Fruit fly (Drosophila melanogaster) S2 (cell line): ENCODE data around the gene CG10959.

Experiments used
- CG8478 ChIP-seq: fragments of >200 bp; optimal IDR thresholded peaks from 2 replicates; lab custom pipeline; 2018
- CTCF ChIP-seq, 2 experiments: fragments of >200 bp; optimal IDR thresholded peaks; 2 replicates each; lab custom pipeline; 2018

- TF ChIP-seq CTCF (optimal IDR thresholded peaks at IDR 0.05; lab: Kevin White, UChicago) (no peak), CG8478 (lab: Kevin White, UChicago) (no peak)
Measured at dm6 chrX:8178165-8178955, 29.8 kb downstream of the CG10959 start, which contains the start of gene sdt.
